4 fruit fly cellular contexts compared by ENCODE assay signal in the genomic region with DNA sequence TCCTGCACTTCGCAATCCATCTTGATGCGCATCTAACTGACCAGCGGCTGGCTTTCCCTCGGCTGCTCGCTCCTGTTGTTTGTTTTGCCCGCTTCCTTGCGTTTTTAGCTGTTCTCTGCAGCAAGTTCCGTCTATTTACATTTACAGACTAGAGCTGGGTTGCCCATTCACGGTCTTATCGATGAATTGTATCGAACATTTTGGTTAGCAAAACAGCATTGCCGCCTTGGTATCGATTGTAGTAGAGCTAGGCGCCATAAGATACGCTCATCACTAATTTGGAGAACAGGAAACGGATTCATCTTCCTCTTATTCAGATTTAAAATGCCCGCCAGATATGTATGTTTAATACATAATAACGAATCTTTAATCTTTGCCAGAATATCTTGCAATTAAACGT.
A peak's percentile ranks its signal among the peaks of the same experiment; 100 is the strongest.
TF ChIP-seq lines count a peak whose summit lies in the region.

A gene (minus strand): TSS at position 170 of the 400 bp plus-strand sequence.

TF ChIP-seq in whole organism, adult, 20 proteins besides CTCF, POLR2A, EP300 and RAD21 (continued from another document):
- TF ChIP-seq pad (GFP tag; optimal IDR thresholded peaks at IDR 0.05; lab: Kevin White, UChicago): peak; percentile 78
- no peak for TF ChIP-seq kay (GFP tag; lab: Kevin White, UChicago; ENCODE audit: borderline replicate concordance)
- TF ChIP-seq CG14711 (tag; optimal IDR thresholded peaks at IDR 0.05; lab: Kevin White, UChicago): peak; percentile 83

TF ChIP-seq in whole organism, embryonic, 481 proteins besides CTCF, POLR2A, EP300 and RAD21 (continued from another document and continues in another):
- TF ChIP-seq TFAM (GFP tag; optimal IDR thresholded peaks at IDR 0.05; lab: Kevin White, UChicago) (peak; percentile 89), CG6683 (GFP tag; optimal IDR thresholded peaks at IDR 0.05; lab: Kevin White, UChicago) (peak; percentile 89), cas (GFP tag; IDR thresholded peaks at IDR 0.05; lab: Robert Waterston, UW) (peak; percentile 75), CG15514 (GFP tag; optimal IDR thresholded peaks at IDR 0.05; lab: Kevin White, UChicago) (peak; percentile 95), gce (GFP tag; IDR thresholded peaks at IDR 0.05; lab: Robert Waterston, UW) (peak; percentile 95), CG3065 (GFP tag; optimal IDR thresholded peaks at IDR 0.05; lab: Kevin White, UChicago) (peak; percentile 87), CG1792 (GFP tag; optimal IDR thresholded peaks at IDR 0.05; lab: Kevin White, UChicago) (peak; percentile 79), CG14710 (tag; optimal IDR thresholded peaks at IDR 0.05; lab: Kevin White, UChicago) (peak; percentile 91), lilli (GFP tag; optimal IDR thresholded peaks at IDR 0.05; lab: Kevin White, UChicago) (peak; percentile 84), CG33213 (GFP tag; optimal IDR thresholded peaks at IDR 0.05; lab: Kevin White, UChicago) (peak; percentile 92), phol (tag; optimal IDR thresholded peaks at IDR 0.05; lab: Kevin White, UChicago) (peak; percentile 95), CG31365 (tag; optimal IDR thresholded peaks at IDR 0.05; lab: Kevin White, UChicago) (peak; percentile 86), bab2 (GFP tag; optimal IDR thresholded peaks at IDR 0.05; lab: Kevin White, UChicago) (peak; percentile 73), CrebB (tag; optimal IDR thresholded peaks at IDR 0.05; lab: Kevin White, UChicago) (peak; percentile 97), peb (GFP tag; IDR thresholded peaks at IDR 0.05; lab: Robert Waterston, UW) (peak; percentile 58; the same call in 1 of the 2 replicates), sima (GFP tag; optimal IDR thresholded peaks at IDR 0.05; lab: Kevin White, UChicago) (peak; percentile 77), Chrac-16 (GFP tag; optimal IDR thresholded peaks at IDR 0.05; lab: Kevin White, UChicago) (peak; percentile 59), Fer3 (tag; optimal IDR thresholded peaks at IDR 0.05; lab: Kevin White, UChicago) (peak; percentile 96), Myb (GFP tag; optimal IDR thresholded peaks at IDR 0.05; lab: Kevin White, UChicago) (peak; percentile 77), ind (GFP tag; optimal IDR thresholded peaks at IDR 0.05; lab: Kevin White, UChicago) (peak; percentile 71), Doc3 (GFP tag; IDR thresholded peaks at IDR 0.05; lab: Robert Waterston, UW; ENCODE audit: partially characterized antibody) (peak; percentile 93), knrl (GFP tag; IDR thresholded peaks at IDR 0.05; lab: Robert Waterston, UW; ENCODE audit: partially characterized antibody) (peak; percentile 95), pfk (GFP tag; optimal IDR thresholded peaks at IDR 0.05; lab: Kevin White, UChicago) (peak; percentile 81), gt (GFP tag; IDR thresholded peaks at IDR 0.05; lab: Robert Waterston, UW) (peak; percentile 44; the same call in 1 of the 2 replicates), sisA (GFP tag; IDR thresholded peaks at IDR 0.05; lab: Robert Waterston, UW) (no peak), CG7556 (GFP tag; optimal IDR thresholded peaks at IDR 0.05; lab: Kevin White, UChicago) (peak; percentile 80), pros (GFP tag; optimal IDR thresholded peaks at IDR 0.05; lab: Kevin White, UChicago) (no peak), so (GFP tag; IDR thresholded peaks at IDR 0.05; lab: Robert Waterston, UW) (peak; percentile 87), CG2889 (GFP tag; IDR thresholded peaks at IDR 0.05; lab: Robert Waterston, UW) (0 out of 3 replicates have a peak, but pooled peaks have one; percentile 35), CG8281 (tag; optimal IDR thresholded peaks at IDR 0.05; lab: Kevin White, UChicago) (peak; percentile 77), row (GFP tag; IDR thresholded peaks at IDR 0.05; lab: Robert Waterston, UW) (peak; percentile 74), CG3847 (GFP tag; IDR thresholded peaks at IDR 0.05; lab: Robert Waterston, UW) (peak; percentile 91), az2 (GFP tag; optimal IDR thresholded peaks at IDR 0.05; lab: Kevin White, UChicago) (peak; percentile 78), mam (GFP tag; optimal IDR thresholded peaks at IDR 0.05; lab: Kevin White, UChicago) (peak; percentile 80), CG10147 (GFP tag; optimal IDR thresholded peaks at IDR 0.05; lab: Kevin White, UChicago) (peak; percentile 86), Dp (GFP tag; optimal IDR thresholded peaks at IDR 0.05; lab: Kevin White, UChicago) (peak; percentile 96), Dip3 (GFP tag; optimal IDR thresholded peaks at IDR 0.05; lab: Kevin White, UChicago) (peak; percentile 60), nom (GFP tag; optimal IDR thresholded peaks at IDR 0.05; lab: Kevin White, UChicago) (peak; percentile 93), sc (optimal IDR thresholded peaks at IDR 0.05; lab: Kevin White, UChicago) (no peak), sc (GFP tag; optimal IDR thresholded peaks at IDR 0.05; lab: Kevin White, UChicago) (peak; percentile 89)

TF ChIP-seq in whole organism, prepupa, 60 proteins besides CTCF, POLR2A, EP300 and RAD21 (continued from another document):
- TF ChIP-seq Lpt (GFP tag; optimal IDR thresholded peaks at IDR 0.05; lab: Kevin White, UChicago) (peak; percentile 29), Ets21C (GFP tag; optimal IDR thresholded peaks at IDR 0.05; lab: Kevin White, UChicago) (peak; percentile 51), CG6163 (GFP tag; IDR thresholded peaks at IDR 0.05; lab: Robert Waterston, UW) (peak; percentile 89), Sox102F (GFP tag; optimal IDR thresholded peaks at IDR 0.05; lab: Kevin White, UChicago) (no peak), Smox (GFP tag; optimal IDR thresholded peaks at IDR 0.05; lab: Kevin White, UChicago) (peak; percentile 77), CG6792 (GFP tag; optimal IDR thresholded peaks at IDR 0.05; lab: Kevin White, UChicago) (peak; percentile 82), fd85E (GFP tag; optimal IDR thresholded peaks at IDR 0.05; lab: Kevin White, UChicago) (peak; percentile 84), lz (GFP tag; optimal IDR thresholded peaks at IDR 0.05; lab: Kevin White, UChicago) (peak; percentile 85), Hr4 (GFP tag; optimal IDR thresholded peaks at IDR 0.05; lab: Kevin White, UChicago) (peak; percentile 49), Hr38 (GFP tag; optimal IDR thresholded peaks at IDR 0.05; lab: Kevin White, UChicago) (no peak), acj6 (GFP tag; optimal IDR thresholded peaks at IDR 0.05; lab: Kevin White, UChicago) (peak; percentile 74), CG11902 (GFP tag; optimal IDR thresholded peaks at IDR 0.05; lab: Kevin White, UChicago) (peak; percentile 21), Eip78C (GFP tag; lab: Kevin White, UChicago) (peak; percentile 94), cyc (GFP tag; optimal IDR thresholded peaks at IDR 0.05; lab: Kevin White, UChicago) (peak; percentile 77), CG7368 (GFP tag; optimal IDR thresholded peaks at IDR 0.05; lab: Kevin White, UChicago) (peak; percentile 87), vri (GFP tag; optimal IDR thresholded peaks at IDR 0.05; lab: Kevin White, UChicago) (no peak), esn (GFP tag; optimal IDR thresholded peaks at IDR 0.05; lab: Kevin White, UChicago) (peak; percentile 90), Eip75B (GFP tag; optimal IDR thresholded peaks at IDR 0.05; lab: Kevin White, UChicago) (peak; percentile 84), dsx (GFP tag; optimal IDR thresholded peaks at IDR 0.05; lab: Kevin White, UChicago; ENCODE audit: poor library complexity, severe bottlenecking) (peak; percentile 73), fd59A (GFP tag; optimal IDR thresholded peaks at IDR 0.05; lab: Kevin White, UChicago) (peak; percentile 45), Ets96B (tag; optimal IDR thresholded peaks at IDR 0.05; lab: Kevin White, UChicago) (no peak), CG10631 (GFP tag; optimal IDR thresholded peaks at IDR 0.05; lab: Kevin White, UChicago) (peak; percentile 65), dac (GFP tag; optimal IDR thresholded peaks at IDR 0.05; lab: Kevin White, UChicago) (peak; percentile 51), CG1621 (tag; optimal IDR thresholded peaks at IDR 0.05; lab: Kevin White, UChicago) (peak; percentile 81), ss (GFP tag; optimal IDR thresholded peaks at IDR 0.05; lab: Kevin White, UChicago) (peak in 1 of 2 experiments; percentile 91), CG6808 (GFP tag; optimal IDR thresholded peaks at IDR 0.05; lab: Kevin White, UChicago) (peak; percentile 74), svp (GFP tag; lab: Kevin White, UChicago) (no peak), achi (GFP tag; optimal IDR thresholded peaks at IDR 0.05; lab: Kevin White, UChicago) (peak; percentile 76), CG9139 (GFP tag; optimal IDR thresholded peaks at IDR 0.05; lab: Kevin White, UChicago) (peak; percentile 87), Met (GFP tag; optimal IDR thresholded peaks at IDR 0.05; lab: Kevin White, UChicago) (peak; percentile 89), spab (GFP tag; optimal IDR thresholded peaks at IDR 0.05; lab: Kevin White, UChicago) (peak; percentile 64), salr (GFP tag; optimal IDR thresholded peaks at IDR 0.05; lab: Kevin White, UChicago) (peak; percentile 25 to 82), CG34406 (GFP tag; optimal IDR thresholded peaks at IDR 0.05; lab: Kevin White, UChicago) (peak; percentile 87), CG8119 (GFP tag; IDR thresholded peaks at IDR 0.05; lab: Robert Waterston, UW) (no peak), CG3919 (GFP tag; optimal IDR thresholded peaks at IDR 0.05; lab: Kevin White, UChicago) (peak; percentile 90), fkh (GFP tag; optimal IDR thresholded peaks at IDR 0.05; lab: Kevin White, UChicago) (peak; percentile 99), CG11762 (GFP tag; optimal IDR thresholded peaks at IDR 0.05; lab: Kevin White, UChicago; ENCODE audit: insufficient read depth) (peak; percentile 63), CG8319 (GFP tag; optimal IDR thresholded peaks at IDR 0.05; lab: Kevin White, UChicago) (peak; percentile 80), CG6276 (GFP tag; optimal IDR thresholded peaks at IDR 0.05; lab: Kevin White, UChicago) (no peak), Hr39 (GFP tag; optimal IDR thresholded peaks at IDR 0.05; lab: Kevin White, UChicago) (peak; percentile 71), CG3032 (tag; optimal IDR thresholded peaks at IDR 0.05; lab: Kevin White, UChicago) (peak; percentile 76), topi (GFP tag; optimal IDR thresholded peaks at IDR 0.05; lab: Kevin White, UChicago) (peak; percentile 83)

TF ChIP-seq in whole organism, wandering third instar larva, 38 proteins besides CTCF, POLR2A, EP300 and RAD21 (continued from another document):
- peak; percentile 84 for TF ChIP-seq Sp1 (GFP tag; optimal IDR thresholded peaks at IDR 0.05; lab: Kevin White, UChicago)
- TF ChIP-seq Hr83 (GFP tag; optimal IDR thresholded peaks at IDR 0.05; lab: Kevin White, UChicago; ENCODE audit: poor library complexity, severe bottlenecking): peak; percentile 95
- TF ChIP-seq N (GFP tag; optimal IDR thresholded peaks at IDR 0.05; lab: Kevin White, UChicago): no peak
- TF ChIP-seq psq (GFP tag; optimal IDR thresholded peaks at IDR 0.05; lab: Kevin White, UChicago): peak; percentile 59
- TF ChIP-seq dsf (GFP tag; optimal IDR thresholded peaks at IDR 0.05; lab: Kevin White, UChicago; ENCODE audit: borderline replicate concordance): peak; percentile 21
- TF ChIP-seq Dfd (GFP tag; optimal IDR thresholded peaks at IDR 0.05; lab: Kevin White, UChicago): no peak
- TF ChIP-seq Mio (GFP tag; optimal IDR thresholded peaks at IDR 0.05; lab: Kevin White, UChicago): peak; percentile 58
- peak; percentile 72 for TF ChIP-seq Jra (GFP tag; optimal IDR thresholded peaks at IDR 0.05; lab: Kevin White, UChicago)
- no peak for TF ChIP-seq Abd-B (GFP tag; optimal IDR thresholded peaks at IDR 0.05; lab: Kevin White, UChicago)
- no peak for TF ChIP-seq lola (GFP tag; optimal IDR thresholded peaks at IDR 0.05; lab: Kevin White, UChicago)
- no peak for TF ChIP-seq sage (GFP tag; optimal IDR thresholded peaks at IDR 0.05; lab: Kevin White, UChicago)
- TF ChIP-seq rgr (GFP tag; optimal IDR thresholded peaks at IDR 0.05; lab: Kevin White, UChicago): peak; percentile 93
- no peak for TF ChIP-seq CrebA (GFP tag; optimal IDR thresholded peaks at IDR 0.05; lab: Kevin White, UChicago; ENCODE audit: borderline replicate concordance)
- TF ChIP-seq pan (optimal IDR thresholded peaks at IDR 0.05; lab: Kevin White, UChicago): no peak
- no peak for TF ChIP-seq CG32264 (GFP tag; optimal IDR thresholded peaks at IDR 0.05; lab: Kevin White, UChicago)
- peak; percentile 90 for TF ChIP-seq CG9705 (GFP tag; optimal IDR thresholded peaks at IDR 0.05; lab: Kevin White, UChicago)
- peak; percentile 81 for TF ChIP-seq HLH106 (tag; optimal IDR thresholded peaks at IDR 0.05; lab: Kevin White, UChicago)
